Worm (Caenorhabditis elegans) whole organism, early embryonic: ENCODE results near the gene Y54E2A.10.

Experiments used
- aly-1 ChIP-seq: sonication (generic microtip); optimal IDR thresholded peaks from 2 replicates; lab custom pipeline; 2016; ENCODE audit warnings: missing genetic modification characterization, missing compliant biosample characterization
- ama-1 ChIP-seq: fragments of 150-350 bp; optimal IDR thresholded peaks from 2 replicates; lab custom pipeline; 2014
- flt-1 ChIP-seq: fragments of 200-800 bp; sonication (Bioruptor generic); IDR thresholded peaks from 2 replicates; pipeline ENCODE4 v1.3.6; 2022; ENCODE audit warnings: missing genetic modification characterization, missing compliant biosample characterization
- hnd-1 ChIP-seq: sonication (generic microtip); optimal IDR thresholded peaks from 2 replicates; lab custom pipeline; 2016; ENCODE audit warnings: missing genetic modification characterization, missing compliant biosample characterization
- scrt-1 ChIP-seq: fragments of 200-800 bp; sonication (Bioruptor generic); IDR thresholded peaks from 2 replicates; pipeline ENCODE4 v1.3.6; 2022; ENCODE audit warnings: missing genetic modification characterization, missing compliant biosample characterization

ce11 chrII:14812661-14813060 is 21.8 kb downstream of the Y54E2A.10 start:
- TF ChIP-seq flt-1 (GFP tag; lab: Robert Waterston, UW), result no peak
- no peak for TF ChIP-seq hnd-1
- TF ChIP-seq scrt-1 (GFP tag; lab: Robert Waterston, UW), result no peak
- TF ChIP-seq ama-1 (lab: Kevin White, UChicago), result no peak
- TF ChIP-seq aly-1 (tag; lab: Kevin White, UChicago), result no peak
